Worm (Caenorhabditis elegans) whole organism, late embryonic: ENCODE data around the gene F53F1.4.

ENCODE experiments used
- C08G9.2 ChIP-seq: sonication (generic microtip); optimal IDR thresholded peaks from 2 replicates; lab custom pipeline; 2016; ENCODE audit warnings: mild to moderate bottlenecking, missing genetic modification characterization, moderate library complexity, missing compliant biosample characterization
- C38D4.7 ChIP-seq: fragments of 200-800 bp; sonication (Bioruptor generic); optimal IDR thresholded peaks from 2 replicates; lab custom pipeline; 2018; ENCODE audit warnings: mild to moderate bottlenecking, missing genetic modification characterization, moderate library complexity, missing compliant biosample characterization
- F13H6.1 ChIP-seq: sonication (generic microtip); optimal IDR thresholded peaks from 2 replicates; lab custom pipeline; 2016; ENCODE audit warnings: missing genetic modification characterization, missing compliant biosample characterization
- K09A11.1 ChIP-seq: sonication (generic microtip); optimal IDR thresholded peaks from 2 replicates; lab custom pipeline; 2017; ENCODE audit warnings: antibody characterized with exemption, mild to moderate bottlenecking, missing genetic modification characterization, missing compliant biosample characterization; ENCODE audit not compliant: insufficient read depth
- T23F11.4 ChIP-seq: fragments of 200-800 bp; sonication (Bioruptor generic); optimal IDR thresholded peaks from 2 replicates; lab custom pipeline; 2018; ENCODE audit warnings: mild to moderate bottlenecking, missing genetic modification characterization, missing compliant biosample characterization
- ama-1 ChIP-seq: fragments of 150-350 bp; optimal IDR thresholded peaks from 2 replicates; lab custom pipeline; 2014
- ceh-18 ChIP-seq: sonication (generic microtip); optimal IDR thresholded peaks from 2 replicates; lab custom pipeline; 2016; ENCODE audit warnings: missing genetic modification characterization, missing compliant biosample characterization
- ceh-2 ChIP-seq: sonication (generic microtip); optimal IDR thresholded peaks from 2 replicates; lab custom pipeline; 2016; ENCODE audit warnings: missing genotype, missing genetic modification characterization, missing compliant biosample characterization
- ceh-24 ChIP-seq: sonication (generic microtip); optimal IDR thresholded peaks from 2 replicates; lab custom pipeline; 2016; ENCODE audit warnings: mild to moderate bottlenecking, missing genetic modification characterization, missing compliant biosample characterization
- ceh-30 ChIP-seq: fragments of 150-350 bp; optimal IDR thresholded peaks from 2 replicates; lab custom pipeline; 2014; ENCODE audit warnings: missing biosample characterization, missing genetic modification characterization
- ceh-34 ChIP-seq: sonication (generic microtip); optimal IDR thresholded peaks from 2 replicates; lab custom pipeline; 2016; ENCODE audit warnings: mild to moderate bottlenecking, missing genetic modification characterization, missing compliant biosample characterization
- ceh-45 ChIP-seq: fragments of 200-800 bp; sonication (Bioruptor generic); IDR thresholded peaks from 2 replicates; pipeline ENCODE4 v1.3.6; 2022; ENCODE audit warnings: missing genetic modification reagents, missing genetic modification characterization, missing compliant biosample characterization
- ceh-9 ChIP-seq: sonication (generic microtip); optimal IDR thresholded peaks from 2 replicates; lab custom pipeline; 2016; ENCODE audit warnings: mild to moderate bottlenecking, missing genetic modification characterization, inconsistent platforms, missing compliant biosample characterization
- che-1 ChIP-seq: sonication (generic microtip); optimal IDR thresholded peaks from 2 replicates; lab custom pipeline; 2016; ENCODE audit warnings: mild to moderate bottlenecking, missing genetic modification characterization, missing compliant biosample characterization
- dmd-4 ChIP-seq: sonication (generic microtip); optimal IDR thresholded peaks from 2 replicates; lab custom pipeline; 2016; ENCODE audit warnings: borderline replicate concordance, missing genetic modification characterization, missing compliant biosample characterization
- dve-1 ChIP-seq: sonication (generic microtip); optimal IDR thresholded peaks from 2 replicates; lab custom pipeline; 2017; ENCODE audit warnings: antibody characterized with exemption, mild to moderate bottlenecking, missing genetic modification characterization, missing compliant biosample characterization
- elt-2 ChIP-seq: sonication (generic microtip); optimal IDR thresholded peaks from 2 replicates; lab custom pipeline; 2016; ENCODE audit warnings: missing genetic modification reagents, missing genetic modification characterization, missing compliant biosample characterization
- elt-4 ChIP-seq: sonication (generic microtip); optimal IDR thresholded peaks from 2 replicates; lab custom pipeline; 2016; ENCODE audit warnings: missing genetic modification characterization, missing compliant biosample characterization
- eyg-1 ChIP-seq: sonication (generic microtip); optimal IDR thresholded peaks from 2 replicates; lab custom pipeline; 2016; ENCODE audit warnings: missing genotype, missing genetic modification characterization, missing compliant biosample characterization
- fax-1 ChIP-seq: sonication (generic microtip); optimal IDR thresholded peaks from 2 replicates; lab custom pipeline; 2016; ENCODE audit warnings: missing genotype, missing genetic modification characterization, missing compliant biosample characterization
- fkh-10 ChIP-seq: fragments of 150-350 bp; optimal IDR thresholded peaks from 2 replicates; lab custom pipeline; 2014; ENCODE audit warnings: missing biosample characterization, missing genetic modification reagents, missing genetic modification characterization
- fkh-6 ChIP-seq: sonication (generic microtip); optimal IDR thresholded peaks from 2 replicates; lab custom pipeline; 2016; ENCODE audit warnings: missing genetic modification characterization, missing compliant biosample characterization
- gmeb-2 ChIP-seq: sonication (generic microtip); optimal IDR thresholded peaks from 2 replicates; lab custom pipeline; 2016; ENCODE audit warnings: missing genetic modification characterization, inconsistent platforms, missing compliant biosample characterization
- hlh-13 ChIP-seq: fragments of 200-800 bp; sonication (Bioruptor generic); optimal IDR thresholded peaks from 2 replicates; lab custom pipeline; 2018; ENCODE audit warnings: mild to moderate bottlenecking, missing genetic modification characterization, missing compliant biosample characterization
- hlh-15 ChIP-seq: sonication (generic microtip); optimal IDR thresholded peaks from 2 replicates; lab custom pipeline; 2016; ENCODE audit warnings: missing genetic modification characterization, missing compliant biosample characterization
- hlh-30 ChIP-seq: sonication (generic microtip); optimal IDR thresholded peaks from 2 replicates; lab custom pipeline; 2017; ENCODE audit warnings: antibody characterized with exemption, missing genetic modification characterization, missing compliant biosample characterization; ENCODE audit not compliant: insufficient read depth
- hlh-6 ChIP-seq: sonication (generic microtip); optimal IDR thresholded peaks from 2 replicates; lab custom pipeline; 2016; ENCODE audit warnings: missing genotype, missing genetic modification characterization, missing compliant biosample characterization
- lim-6 ChIP-seq: sonication (generic microtip); optimal IDR thresholded peaks from 2 replicates; lab custom pipeline; 2016; ENCODE audit warnings: missing genetic modification characterization, missing compliant biosample characterization
- madf-2 ChIP-seq: sonication (generic microtip); optimal IDR thresholded peaks from 2 replicates; lab custom pipeline; 2017; ENCODE audit warnings: missing genetic modification characterization, missing compliant biosample characterization
- nfya-1 ChIP-seq: sonication (generic microtip); optimal IDR thresholded peaks from 2 replicates; lab custom pipeline; 2017; ENCODE audit warnings: missing genetic modification characterization, mild to moderate bottlenecking, missing compliant biosample characterization, antibody characterized with exemption, moderate library complexity
- nhr-232 ChIP-seq: sonication (generic microtip); optimal IDR thresholded peaks from 2 replicates; lab custom pipeline; 2016; ENCODE audit warnings: missing genetic modification characterization, missing compliant biosample characterization
- odd-2 ChIP-seq: sonication (generic microtip); optimal IDR thresholded peaks from 2 replicates; lab custom pipeline; 2017; ENCODE audit warnings: antibody characterized with exemption, mild to moderate bottlenecking, missing genetic modification characterization, missing compliant biosample characterization
- pag-3 ChIP-seq: sonication (generic microtip); optimal IDR thresholded peaks from 2 replicates; lab custom pipeline; 2016; ENCODE audit warnings: missing compliant biosample characterization, missing genetic modification characterization, borderline replicate concordance
- pax-1 ChIP-seq: fragments of 150-350 bp; optimal IDR thresholded peaks from 2 replicates; lab custom pipeline; 2014; ENCODE audit warnings: missing biosample characterization, missing genetic modification characterization
- pha-2 ChIP-seq: sonication (generic microtip); optimal IDR thresholded peaks from 2 replicates; lab custom pipeline; 2017; ENCODE audit warnings: mild to moderate bottlenecking, missing genetic modification characterization, missing compliant biosample characterization
- pha-4 ChIP-seq: fragments of 150-350 bp; optimal IDR thresholded peaks from 2 replicates; lab custom pipeline; 2018; ENCODE audit warnings: missing biosample characterization, missing genetic modification reagents, missing genetic modification characterization
- pqm-1 ChIP-seq: sonication (generic microtip); optimal IDR thresholded peaks from 2 replicates; lab custom pipeline; 2016; ENCODE audit warnings: missing genetic modification characterization, missing compliant biosample characterization
- ref-2 ChIP-seq: sonication (generic microtip); optimal IDR thresholded peaks from 2 replicates; lab custom pipeline; 2016; ENCODE audit warnings: missing genetic modification characterization, missing compliant biosample characterization
- rnt-1 ChIP-seq: sonication (generic microtip); optimal IDR thresholded peaks from 2 replicates; lab custom pipeline; 2016; ENCODE audit warnings: missing genetic modification characterization, missing compliant biosample characterization
- sdc-2 ChIP-seq: sonication (generic microtip); optimal IDR thresholded peaks from 2 replicates; lab custom pipeline; 2016; ENCODE audit warnings: missing genotype, missing genetic modification characterization, missing compliant biosample characterization
- sox-2 ChIP-seq: fragments of 200-800 bp; sonication (Bioruptor generic); IDR thresholded peaks from 2 replicates; pipeline ENCODE4 v1.3.6; 2022; ENCODE audit warnings: missing genetic modification reagents, missing genetic modification characterization, missing compliant biosample characterization
- tbx-7 ChIP-seq: sonication (generic microtip); optimal IDR thresholded peaks from 2 replicates; lab custom pipeline; 2016; ENCODE audit warnings: missing genotype, missing genetic modification characterization, missing compliant biosample characterization
- ttx-3 ChIP-seq: sonication (generic microtip); optimal IDR thresholded peaks from 2 replicates; lab custom pipeline; 2016; ENCODE audit warnings: missing genetic modification reagents, missing genetic modification characterization, missing compliant biosample characterization
- unc-42 ChIP-seq: sonication (generic microtip); optimal IDR thresholded peaks from 2 replicates; lab custom pipeline; 2016; ENCODE audit warnings: missing genotype, missing genetic modification characterization, missing compliant biosample characterization
- unc-55 ChIP-seq: sonication (generic microtip); optimal IDR thresholded peaks from 2 replicates; lab custom pipeline; 2017; ENCODE audit warnings: missing biosample characterization, missing genetic modification reagents, missing genetic modification characterization
- unc-86 ChIP-seq: sonication (generic microtip); optimal IDR thresholded peaks from 2 replicates; lab custom pipeline; 2016; ENCODE audit warnings: missing genetic modification characterization, missing compliant biosample characterization
- zip-5 ChIP-seq: sonication (generic microtip); optimal IDR thresholded peaks from 2 replicates; lab custom pipeline; 2016; ENCODE audit warnings: missing genetic modification characterization, missing compliant biosample characterization
- ztf-16 ChIP-seq: sonication (generic microtip); optimal IDR thresholded peaks from 2 replicates; lab custom pipeline; 2017; ENCODE audit warnings: missing genetic modification characterization, missing compliant biosample characterization

F53F1.4 gene

ce11 chrV:13393333-13393803 lies 17.5 kb upstream of the F53F1.4 start (continued):
- TF ChIP-seq fkh-6 (tag; lab: Kevin White, UChicago) (peak; percentile 17), fkh-10 (GFP tag; lab: Kevin White, UChicago) (no peak), fax-1 (tag; lab: Kevin White, UChicago) (no peak), dve-1 (tag; lab: Kevin White, UChicago) (no peak), ceh-24 (tag; lab: Kevin White, UChicago) (no peak), unc-42 (peak; percentile 19), pax-1 (tag; lab: Kevin White, UChicago) (no peak), pha-2 (tag; lab: Kevin White, UChicago) (no peak), nhr-232 (tag; lab: Kevin White, UChicago) (no peak), ceh-30 (tag; lab: Kevin White, UChicago) (no peak), K09A11.1 (tag; lab: Kevin White, UChicago) (no peak), ceh-9 (tag; lab: Kevin White, UChicago) (no peak), unc-55 (peak; percentile 30), ceh-34 (tag; lab: Kevin White, UChicago) (peak; percentile 81), ama-1 (no peak), pag-3 (tag; lab: Kevin White, UChicago) (no peak), C08G9.2 (tag; lab: Kevin White, UChicago) (no peak), T23F11.4 (GFP tag; lab: Kevin White, UChicago) (no peak), ref-2 (peak; percentile 25), pha-4 (no peak), ceh-18 (peak; percentile 91), elt-4 (tag; lab: Kevin White, UChicago) (no peak), gmeb-2 (no peak), ztf-16 (tag; lab: Kevin White, UChicago) (no peak), C38D4.7 (no peak), ceh-45 (GFP tag; lab: Robert Waterston, UW) (no peak), F13H6.1 (tag; lab: Kevin White, UChicago) (peak; percentile 62), dmd-4 (no peak), tbx-7 (tag; lab: Kevin White, UChicago) (no peak), hlh-6 (tag; lab: Kevin White, UChicago) (no peak), hlh-15 (tag; lab: Kevin White, UChicago) (no peak), pqm-1 (tag; lab: Kevin White, UChicago) (no peak), eyg-1 (tag; lab: Kevin White, UChicago) (no peak), hlh-30 (no peak), unc-86 (tag; lab: Kevin White, UChicago) (no peak)

ce11 chrV:13394968-13395367 lies 15.9 kb upstream of the F53F1.4 start:
- peak; percentile 18 for TF ChIP-seq unc-42
- no peak for TF ChIP-seq ceh-34 (tag; lab: Kevin White, UChicago)
- no peak for TF ChIP-seq lim-6 (tag; lab: Kevin White, UChicago)
- TF ChIP-seq unc-55 = peak; percentile 76
- TF ChIP-seq fkh-10 (GFP tag; lab: Kevin White, UChicago) = no peak
- no peak for TF ChIP-seq pha-2 (tag; lab: Kevin White, UChicago)
- TF ChIP-seq hlh-13 (GFP tag; lab: Kevin White, UChicago) = no peak

- TF ChIP-seq nhr-232 (tag; lab: Kevin White, UChicago) = no peak
- peak; percentile 29 for TF ChIP-seq ceh-18
- no peak for TF ChIP-seq F13H6.1 (tag; lab: Kevin White, UChicago)
- TF ChIP-seq ama-1 = no peak
- TF ChIP-seq elt-2 (tag; lab: Kevin White, UChicago) = peak; percentile 7
- peak; percentile 13 for TF ChIP-seq eyg-1 (tag; lab: Kevin White, UChicago)
- no peak for TF ChIP-seq zip-5
- TF ChIP-seq sox-2 = no peak
- TF ChIP-seq lim-6 (tag; lab: Kevin White, UChicago) = no peak
- TF ChIP-seq ceh-9 (tag; lab: Kevin White, UChicago) = no peak
- TF ChIP-seq nfya-1 (tag; lab: Kevin White, UChicago) = peak; percentile 42
- TF ChIP-seq che-1 (tag; lab: Kevin White, UChicago) = peak; percentile 46
- TF ChIP-seq fax-1 (tag; lab: Kevin White, UChicago) = peak; percentile 5
- peak; percentile 6 for TF ChIP-seq rnt-1 (tag; lab: Kevin White, UChicago)
- TF ChIP-seq dmd-4 = peak; percentile 62
- TF ChIP-seq pqm-1 (tag; lab: Kevin White, UChicago) = no peak
- TF ChIP-seq ceh-45 (GFP tag; lab: Robert Waterston, UW) = no peak
- TF ChIP-seq gmeb-2 = no peak
- TF ChIP-seq sdc-2 (tag; lab: Kevin White, UChicago) = peak; percentile 5
- TF ChIP-seq fkh-10 (GFP tag; lab: Kevin White, UChicago) = no peak
- TF ChIP-seq odd-2 (tag; lab: Kevin White, UChicago) = no peak
- no peak for TF ChIP-seq ref-2
- peak; percentile 2 for TF ChIP-seq madf-2
- no peak for TF ChIP-seq hlh-13 (GFP tag; lab: Kevin White, UChicago)
- TF ChIP-seq elt-4 (tag; lab: Kevin White, UChicago) = no peak
- TF ChIP-seq ceh-2 (tag; lab: Kevin White, UChicago) = peak; percentile 19
- no peak for TF ChIP-seq ttx-3
Observed at ce11 chrV:13396426-13396825, 14.5 kb upstream of the F53F1.4 start.
